Fruit fly (Drosophila melanogaster) whole organism, embryonic: ENCODE data around the gene CG17187.

Experiments
- Atf3 ChIP-seq: fragments of 200-800 bp; sonication (Bioruptor generic); optimal IDR thresholded peaks from 3 replicates; lab custom pipeline; 2016; ENCODE audit warnings: missing biosample characterization, missing genetic modification characterization
- CG11093 ChIP-seq: fragments of 200-800 bp; sonication (Bioruptor generic); IDR thresholded peaks from 3 replicates; pipeline ENCODE4 v1.3.6; 2022; ENCODE audit warnings: missing biosample characterization, missing genetic modification characterization
- CG11247 ChIP-seq: fragments of 200-800 bp; sonication (Bioruptor generic); IDR thresholded peaks from 2 replicates; pipeline ENCODE4 v1.3.6; 2022; ENCODE audit warnings: missing biosample characterization, missing genetic modification characterization
- CG14667 ChIP-seq: fragments of 200-800 bp; sonication (Bioruptor generic); IDR thresholded peaks from 2 replicates; pipeline ENCODE4 v1.3.6; 2022; ENCODE audit warnings: missing biosample characterization, missing genetic modification characterization
- CG17912 ChIP-seq: fragments of 200-800 bp; sonication (Bioruptor generic); optimal IDR thresholded peaks from 2 replicates; lab custom pipeline; 2018; ENCODE audit warnings: missing biosample characterization, mild to moderate bottlenecking, missing genetic modification characterization
- CG18619 ChIP-seq: fragments of 200-800 bp; sonication (Bioruptor generic); optimal IDR thresholded peaks from 3 replicates; lab custom pipeline; 2017; ENCODE audit warnings: missing biosample characterization, mild to moderate bottlenecking, missing genetic modification characterization
- CG3065 ChIP-seq: fragments of 200-800 bp; sonication (Bioruptor generic); optimal IDR thresholded peaks from 2 replicates; lab custom pipeline; 2016; ENCODE audit warnings: missing biosample characterization, missing genetic modification characterization
- CG31388 ChIP-seq: fragments of 200-800 bp; sonication (Bioruptor generic); optimal IDR thresholded peaks from 2 replicates; lab custom pipeline; 2016; ENCODE audit warnings: missing biosample characterization, missing genetic modification characterization
- CG31441 ChIP-seq: fragments of 200-800 bp; sonication (Bioruptor generic); IDR thresholded peaks from 2 replicates; pipeline ENCODE4 v1.3.6; 2022; ENCODE audit warnings: missing biosample characterization, missing genetic modification characterization
- CG34224 ChIP-seq: fragments of 200-800 bp; sonication (Bioruptor generic); IDR thresholded peaks from 3 replicates; pipeline ENCODE4 v1.3.6; 2022; ENCODE audit warnings: missing biosample characterization, missing genetic modification characterization; ENCODE audit not compliant: partially characterized antibody
- CG4617 ChIP-seq: fragments of 200-800 bp; sonication (Bioruptor generic); optimal IDR thresholded peaks from 3 replicates; lab custom pipeline; 2016; ENCODE audit warnings: missing biosample characterization, missing genetic modification characterization, borderline replicate concordance
- CG4854 ChIP-seq: fragments of 200-800 bp; sonication (Bioruptor generic); optimal IDR thresholded peaks from 2 replicates; lab custom pipeline; 2016; ENCODE audit warnings: missing biosample characterization, missing genetic modification characterization, inconsistent platforms
- CG6854 ChIP-seq: fragments of 200-800 bp; sonication (Bioruptor generic); optimal IDR thresholded peaks from 3 replicates; lab custom pipeline; 2017; ENCODE audit warnings: missing biosample characterization, mild to moderate bottlenecking, missing genetic modification characterization
- CG8290 ChIP-seq, 3 experiments: fragments of 200-800 bp; sonication (Bioruptor generic); optimal IDR thresholded peaks; 2 replicates each; lab custom pipeline; 2016 to 2019; ENCODE audit warnings: missing biosample characterization in 3 of 3, missing genetic modification characterization in 3 of 3, mild to moderate bottlenecking in 2 of 3, moderate library complexity in 1 of 3
- CG9215 ChIP-seq: fragments of 200-800 bp; sonication (Bioruptor generic); IDR thresholded peaks from 2 replicates; pipeline ENCODE4 v1.3.6; 2022; ENCODE audit warnings: missing biosample characterization, missing genetic modification characterization
- CG9727 ChIP-seq: fragments of 200-800 bp; sonication (Bioruptor generic); optimal IDR thresholded peaks from 3 replicates; lab custom pipeline; 2017; ENCODE audit warnings: missing biosample characterization, mild to moderate bottlenecking, missing genetic modification characterization
- D ChIP-seq, 2 experiments: fragments of 200-800 bp in 1 of 2; fragments of >200 bp in 1 of 2; sonication (Bioruptor generic) in 1 of 2; optimal IDR thresholded peaks; 2 replicates in 1 of 2; 3 replicates in 1 of 2; lab custom pipeline; 2017; ENCODE audit warnings: mild to moderate bottlenecking in 1 of 2, missing biosample characterization in 1 of 2, missing genetic modification characterization in 1 of 2, missing genetic modification reagents in 1 of 2
- Dref ChIP-seq: fragments of 200-800 bp; sonication (Bioruptor generic); IDR thresholded peaks from 2 replicates; pipeline ENCODE4 v1.3.6; 2022; ENCODE audit warnings: missing biosample characterization, missing genetic modification characterization
- Drgx ChIP-seq: fragments of 200-800 bp; sonication (Bioruptor generic); IDR thresholded peaks from 2 replicates; pipeline ENCODE4 v1.3.6; 2022; ENCODE audit warnings: missing biosample characterization, missing genetic modification characterization
- E2f1 ChIP-seq: fragments of 200-800 bp; sonication (Bioruptor generic); IDR thresholded peaks from 2 replicates; pipeline ENCODE4 v1.3.6; 2022; ENCODE audit warnings: missing biosample characterization, missing genetic modification characterization
- HLH3B ChIP-seq: fragments of 200-800 bp; sonication (Bioruptor generic); IDR thresholded peaks from 2 replicates; pipeline ENCODE4 v1.3.6; 2022; ENCODE audit warnings: missing biosample characterization, missing genetic modification characterization
- HLH54F ChIP-seq: fragments of 200-800 bp; sonication (Bioruptor generic); optimal IDR thresholded peaks from 3 replicates; lab custom pipeline; 2016; ENCODE audit warnings: missing biosample characterization, missing genetic modification characterization
- Hr39 ChIP-seq: fragments of >200 bp; optimal IDR thresholded peaks from 2 replicates; lab custom pipeline; 2017
- Hr51 ChIP-seq, 2 experiments: fragments of 200-800 bp; sonication (Bioruptor generic); optimal IDR thresholded peaks; 2 replicates in 1 of 2; 3 replicates in 1 of 2; lab custom pipeline; 2016 to 2018; ENCODE audit warnings: missing biosample characterization in 2 of 2, missing genetic modification characterization in 2 of 2, mild to moderate bottlenecking in 1 of 2, moderate library complexity in 1 of 2
- Lpt ChIP-seq: fragments of >200 bp; optimal IDR thresholded peaks from 2 replicates; lab custom pipeline; 2018; ENCODE audit warnings: missing biosample characterization, missing genetic modification characterization
- NFAT ChIP-seq: fragments of 200-800 bp; sonication (Bioruptor generic); IDR thresholded peaks from 2 replicates; pipeline ENCODE4 v1.3.6; 2022; ENCODE audit warnings: missing biosample characterization, missing genetic modification characterization
- Nf-YB ChIP-seq: fragments of 200-800 bp; sonication (Bioruptor generic); optimal IDR thresholded peaks from 3 replicates; lab custom pipeline; 2019; ENCODE audit warnings: missing biosample characterization, mild to moderate bottlenecking, missing genetic modification characterization, moderate library complexity
- Opbp ChIP-seq: fragments of 200-800 bp; sonication (Bioruptor generic); IDR thresholded peaks from 3 replicates; pipeline ENCODE4 v1.3.6; 2022; ENCODE audit warnings: missing biosample characterization, missing genetic modification characterization; ENCODE audit not compliant: partially characterized antibody
- Six4 ChIP-seq: fragments of 200-800 bp; sonication (Bioruptor generic); optimal IDR thresholded peaks from 2 replicates; lab custom pipeline; 2016; ENCODE audit warnings: missing biosample characterization, missing genetic modification characterization
- ara ChIP-seq: fragments of 200-800 bp; sonication (Bioruptor generic); IDR thresholded peaks from 2 replicates; pipeline ENCODE4 v1.3.6; 2022; ENCODE audit warnings: missing biosample characterization, missing genetic modification characterization
- chinmo ChIP-seq: fragments of 200-800 bp; sonication (Bioruptor generic); IDR thresholded peaks from 4 replicates; pipeline ENCODE4 v1.3.6; 2022; ENCODE audit warnings: missing biosample characterization, missing genetic modification characterization; ENCODE audit not compliant: partially characterized antibody
- fd3F ChIP-seq: fragments of 200-800 bp; sonication (Bioruptor generic); optimal IDR thresholded peaks from 2 replicates; lab custom pipeline; 2018; ENCODE audit warnings: missing biosample characterization, mild to moderate bottlenecking, missing genetic modification characterization, moderate library complexity
- gem ChIP-seq: fragments of 200-800 bp; sonication (Bioruptor generic); optimal IDR thresholded peaks from 2 replicates; lab custom pipeline; 2019; ENCODE audit warnings: missing biosample characterization, mild to moderate bottlenecking, missing genetic modification characterization, moderate library complexity
- gsb ChIP-seq: fragments of 200-800 bp; sonication (Bioruptor generic); IDR thresholded peaks from 2 replicates; pipeline ENCODE4 v1.3.6; 2022; ENCODE audit warnings: missing biosample characterization, missing genetic modification characterization
- ham ChIP-seq: fragments of 200-800 bp; sonication (Bioruptor generic); IDR thresholded peaks from 2 replicates; pipeline ENCODE4 v1.3.6; 2022; ENCODE audit warnings: missing biosample characterization, missing genetic modification characterization
- hb ChIP-seq: fragments of 200-800 bp; sonication (Bioruptor generic); IDR thresholded peaks from 3 replicates; pipeline ENCODE4 v1.3.6; 2022; ENCODE audit warnings: missing biosample characterization, missing genetic modification characterization; ENCODE audit not compliant: partially characterized antibody
- ken ChIP-seq: fragments of 200-800 bp; sonication (Bioruptor generic); IDR thresholded peaks from 3 replicates; pipeline ENCODE4 v1.3.6; 2022; ENCODE audit warnings: missing biosample characterization, missing genetic modification characterization
- nau ChIP-seq: fragments of 200-800 bp; sonication (Bioruptor generic); optimal IDR thresholded peaks from 3 replicates; lab custom pipeline; 2017; ENCODE audit warnings: missing biosample characterization, mild to moderate bottlenecking, missing genetic modification characterization, missing genetic modification reagents
- oc ChIP-seq: fragments of 200-800 bp; sonication (Bioruptor generic); optimal IDR thresholded peaks from 2 replicates; lab custom pipeline; 2018; ENCODE audit warnings: missing biosample characterization, mild to moderate bottlenecking, missing genetic modification characterization, moderate library complexity
- pum ChIP-seq: fragments of 200-800 bp; sonication (Bioruptor generic); optimal IDR thresholded peaks from 2 replicates; lab custom pipeline; 2016; ENCODE audit warnings: missing biosample characterization, missing genetic modification characterization
- ranshi ChIP-seq: fragments of 200-800 bp; sonication (Bioruptor generic); IDR thresholded peaks from 2 replicates; pipeline ENCODE4 v1.3.6; 2022; ENCODE audit warnings: missing biosample characterization, missing genetic modification characterization
- rib ChIP-seq: fragments of 200-800 bp; sonication (Bioruptor generic); IDR thresholded peaks from 2 replicates; pipeline ENCODE4 v1.3.6; 2022; ENCODE audit warnings: missing biosample characterization, missing genetic modification characterization
- sens-2 ChIP-seq: fragments of 200-800 bp; sonication (Bioruptor generic); IDR thresholded peaks from 2 replicates; pipeline ENCODE4 v1.3.6; 2022; ENCODE audit warnings: missing biosample characterization, missing genetic modification characterization
- slou ChIP-seq: fragments of 200-800 bp; sonication (Bioruptor generic); optimal IDR thresholded peaks from 3 replicates; lab custom pipeline; 2016; ENCODE audit warnings: missing biosample characterization, missing genetic modification characterization
- sr ChIP-seq: fragments of 200-800 bp; sonication (Bioruptor generic); IDR thresholded peaks from 3 replicates; pipeline ENCODE4 v1.3.6; 2022; ENCODE audit warnings: missing biosample characterization, missing genetic modification characterization
- ssp ChIP-seq: fragments of 200-800 bp; sonication (Bioruptor generic); IDR thresholded peaks from 2 replicates; pipeline ENCODE4 v1.3.6; 2022; ENCODE audit warnings: missing biosample characterization, missing genetic modification characterization
- tgo ChIP-seq: fragments of 200-800 bp; sonication (Bioruptor generic); IDR thresholded peaks from 3 replicates; pipeline ENCODE4 v1.3.6; 2022; ENCODE audit warnings: missing biosample characterization, missing genetic modification characterization
- trh ChIP-seq: fragments of 200-800 bp; sonication (Bioruptor generic); optimal IDR thresholded peaks from 2 replicates; lab custom pipeline; 2016; ENCODE audit warnings: missing biosample characterization, missing genetic modification characterization
- twi ChIP-seq: fragments of 200-800 bp; optimal IDR thresholded peaks from 2 replicates; lab custom pipeline; 2019; ENCODE audit warnings: missing biosample characterization, mild to moderate bottlenecking, missing genetic modification characterization, moderate library complexity
- yki ChIP-seq: fragments of >200 bp; optimal IDR thresholded peaks from 3 replicates; lab custom pipeline; 2018

The CG17187 gene

DNA sequence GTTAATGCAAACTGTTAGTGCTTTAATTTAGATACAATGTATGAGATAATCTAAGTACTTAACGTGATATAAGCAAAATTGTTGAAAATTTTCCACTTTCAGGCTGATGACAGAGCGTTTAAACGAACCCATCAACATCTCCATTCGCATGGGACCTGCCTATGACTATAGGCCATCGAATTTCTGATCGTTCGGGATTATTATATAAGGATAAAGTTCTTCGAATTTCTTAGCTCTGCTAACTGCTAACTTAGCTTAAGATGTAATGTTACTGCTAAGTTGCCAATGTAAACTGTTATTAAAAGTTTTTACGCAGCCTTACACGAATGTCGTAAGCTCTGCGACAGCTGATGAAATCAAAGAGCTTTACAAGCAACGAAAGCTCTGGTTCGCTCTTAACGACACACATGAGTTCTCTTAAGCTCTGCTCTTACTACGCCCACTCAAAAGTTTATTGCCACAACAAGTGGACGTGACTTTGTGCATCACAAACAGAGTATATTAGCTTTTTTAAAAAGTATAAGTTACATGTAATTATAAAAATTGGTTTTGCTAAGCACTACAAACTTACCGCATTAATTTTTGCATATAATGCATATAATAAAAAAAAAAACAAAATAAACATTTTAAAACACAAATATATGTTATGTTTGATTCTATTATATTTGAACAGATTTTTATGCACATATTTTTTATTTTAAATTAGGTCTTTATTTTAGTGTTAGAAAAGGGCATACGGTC lies 34.9 kb downstream of the CG17187 start (continued):
- TF ChIP-seq CG3065 (GFP tag; lab: Kevin White, UChicago) (peak; percentile 92), yki (no peak), twi (tag; lab: Kevin White, UChicago) (peak; percentile 88), ranshi (GFP tag; lab: Robert Waterston, UW) (peak; percentile 97), ham (peak; percentile 91), pum (GFP tag; lab: Kevin White, UChicago) (peak; percentile 82), sens-2 (GFP tag; lab: Robert Waterston, UW) (peak; percentile 82), CG17912 (GFP tag; lab: Kevin White, UChicago) (peak; percentile 85), nau (GFP tag; lab: Kevin White, UChicago) (peak; percentile 97), gem (peak; percentile 100), CG9215 (GFP tag; lab: Robert Waterston, UW) (peak; percentile 99), chinmo (peak; percentile 78; the same call in 2 of the 4 replicates), CG31441 (GFP tag; lab: Robert Waterston, UW) (peak; percentile 100), HLH54F (GFP tag; lab: Kevin White, UChicago) (peak; percentile 92), Atf3 (GFP tag; lab: Kevin White, UChicago) (peak; percentile 83), HLH3B (GFP tag; lab: Robert Waterston, UW) (peak; percentile 98), trh (GFP tag; lab: Kevin White, UChicago) (peak; percentile 98), CG4617 (GFP tag; lab: Kevin White, UChicago) (peak; percentile 86), oc (tag; lab: Kevin White, UChicago) (peak; percentile 97), fd3F (GFP tag; lab: Kevin White, UChicago) (peak; percentile 98), gsb (GFP tag; lab: Robert Waterston, UW) (peak; percentile 96), Hr51 (GFP tag; optimal IDR thresholded peaks at IDR 0.05; lab: Kevin White, UChicago) (peak; percentile 93 to 100), CG31388 (GFP tag; lab: Kevin White, UChicago) (peak; percentile 88), NFAT (GFP tag; lab: Robert Waterston, UW) (peak; percentile 95), Lpt (GFP tag; lab: Kevin White, UChicago) (no peak), CG8290 (GFP tag; optimal IDR thresholded peaks at IDR 0.05; lab: Kevin White, UChicago) (peak; percentile 91), CG8290 (tag; optimal IDR thresholded peaks at IDR 0.05; lab: Kevin White, UChicago) (peak; percentile 77 to 84), ken (peak; percentile 96), CG14667 (GFP tag; lab: Robert Waterston, UW) (peak; percentile 96), CG9727 (GFP tag; lab: Kevin White, UChicago) (peak; percentile 100), CG34224 (GFP tag; lab: Robert Waterston, UW) (no peak), Hr39 (no peak), Opbp (GFP tag; lab: Robert Waterston, UW) (no peak), CG4854 (GFP tag; lab: Kevin White, UChicago) (peak; percentile 85), CG18619 (GFP tag; lab: Kevin White, UChicago) (peak; percentile 99), Dref (GFP tag; lab: Robert Waterston, UW) (peak; percentile 44), sr (GFP tag; lab: Robert Waterston, UW) (peak; percentile 94), E2f1 (GFP tag; lab: Robert Waterston, UW) (peak; percentile 98), CG6854 (GFP tag; lab: Kevin White, UChicago) (peak; percentile 98), slou (GFP tag; lab: Kevin White, UChicago) (peak; percentile 98), tgo (GFP tag; lab: Robert Waterston, UW) (peak; percentile 99), D (optimal IDR thresholded peaks at IDR 0.05; lab: Kevin White, UChicago) (no peak), D (GFP tag; optimal IDR thresholded peaks at IDR 0.05; lab: Kevin White, UChicago) (peak; percentile 99), hb (GFP tag; lab: Robert Waterston, UW) (no peak), ssp (GFP tag; lab: Robert Waterston, UW) (peak; percentile 95), ara (GFP tag; lab: Robert Waterston, UW) (peak; percentile 96), Drgx (GFP tag; lab: Robert Waterston, UW) (peak; percentile 98), Six4 (GFP tag; lab: Kevin White, UChicago) (peak; percentile 98), CG11247 (GFP tag; lab: Robert Waterston, UW) (peak; percentile 97), CG11093 (GFP tag; lab: Robert Waterston, UW) (peak; percentile 98), rib (GFP tag; lab: Robert Waterston, UW) (peak; percentile 98), Nf-YB (GFP tag; lab: Kevin White, UChicago) (peak; percentile 89)
